Fruit fly (Drosophila melanogaster) whole organism: ENCODE data around the gene dre4.

ENCODE experiments used
- CG8478 ChIP-seq: fragments of >200 bp; optimal IDR thresholded peaks from 2 replicates; lab custom pipeline; 2018; ENCODE audit warnings: inconsistent platforms
- EcR ChIP-seq, 2 experiments: fragments of >200 bp; optimal IDR thresholded peaks; 2 replicates each; lab custom pipeline; 2017; ENCODE audit warnings: missing biosample characterization in 2 of 2, missing genetic modification characterization in 2 of 2, missing genetic modification reagents in 2 of 2

- TF ChIP-seq EcR (GFP tag; optimal IDR thresholded peaks at IDR 0.05; lab: Kevin White, UChicago) (no peak), CG8478 (lab: Kevin White, UChicago) (no peak)
These were observed 6.9 kb upstream of the dre4 start, which contains the start of gene CG13937 for dm6 chr3L:1882868-1883554.
